Worm (Caenorhabditis elegans) whole organism, mixed stage, embryonic: ENCODE results near the gene Y46G5A.7.

Experiments
- ces-1 ChIP-seq: fragments of 150-350 bp; optimal IDR thresholded peaks from 2 replicates; lab custom pipeline; 2014; ENCODE audit warnings: missing biosample characterization, missing genetic modification reagents, missing genetic modification characterization
- elt-3 ChIP-seq: fragments of 150-350 bp; optimal IDR thresholded peaks from 2 replicates; lab custom pipeline; 2014; ENCODE audit warnings: missing biosample characterization, missing genetic modification characterization
- lin-13 ChIP-seq: fragments of 150-350 bp; optimal IDR thresholded peaks from 2 replicates; lab custom pipeline; 2014; ENCODE audit warnings: missing biosample characterization, missing genetic modification characterization
- mep-1 ChIP-seq: fragments of 150-350 bp; optimal IDR thresholded peaks from 2 replicates; lab custom pipeline; 2017; ENCODE audit warnings: missing biosample characterization, missing genetic modification reagents, missing genetic modification characterization, inconsistent platforms
- nhr-12 ChIP-seq: fragments of 150-350 bp; optimal IDR thresholded peaks from 2 replicates; lab custom pipeline; 2014; ENCODE audit warnings: missing biosample characterization, missing genetic modification characterization
- nhr-237 ChIP-seq: fragments of 150-350 bp; optimal IDR thresholded peaks from 2 replicates; lab custom pipeline; 2014; ENCODE audit warnings: missing biosample characterization, missing genetic modification characterization
- nhr-28 ChIP-seq: fragments of 150-350 bp; optimal IDR thresholded peaks from 2 replicates; lab custom pipeline; 2014; ENCODE audit warnings: missing biosample characterization, missing genetic modification characterization
- snpc-4 ChIP-seq: fragments of 150-350 bp; optimal IDR thresholded peaks from 2 replicates; lab custom pipeline; 2014; ENCODE audit warnings: missing biosample characterization, missing genetic modification characterization
- unc-39 ChIP-seq: fragments of 150-350 bp; optimal IDR thresholded peaks from 2 replicates; lab custom pipeline; 2014; ENCODE audit warnings: missing biosample characterization, missing genetic modification characterization
- unc-62 ChIP-seq: fragments of 150-350 bp; optimal IDR thresholded peaks from 2 replicates; lab custom pipeline; 2014; ENCODE audit warnings: missing biosample characterization, missing genetic modification reagents, missing genetic modification characterization
- ztf-11 ChIP-seq: fragments of 150-350 bp; optimal IDR thresholded peaks from 2 replicates; lab custom pipeline; 2014; ENCODE audit warnings: missing biosample characterization, missing genetic modification characterization

DNA sequence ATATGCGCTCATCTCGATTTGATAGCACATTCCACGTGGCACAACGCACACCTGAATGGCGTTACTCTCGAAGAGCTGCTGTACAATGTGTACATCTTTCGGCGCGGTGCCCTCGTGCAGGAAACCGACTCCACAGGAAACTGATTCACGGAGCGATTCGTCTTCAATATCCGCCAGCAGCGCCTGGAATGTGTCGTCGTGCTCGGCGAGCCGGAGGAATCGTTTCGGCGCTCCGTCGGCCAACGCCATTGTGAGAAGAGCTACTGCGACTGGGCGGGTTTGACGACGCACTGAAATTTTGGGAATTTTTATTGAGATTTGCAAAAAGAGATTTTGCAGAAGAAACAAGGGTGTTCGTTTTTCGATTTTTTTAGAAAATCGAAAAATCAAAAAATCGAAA, 26.2 kb downstream of the Y46G5A.7 start:
- TF ChIP-seq ztf-11 (tag; lab: Kevin White, UChicago), result no peak
- TF ChIP-seq nhr-12 (tag; lab: Kevin White, UChicago), result no peak
- TF ChIP-seq nhr-237, result no peak
- TF ChIP-seq snpc-4 (tag; lab: Kevin White, UChicago), result no peak
- TF ChIP-seq lin-13 (tag; lab: Kevin White, UChicago), result no peak
- no peak for TF ChIP-seq unc-39 (tag; lab: Kevin White, UChicago)
- no peak for TF ChIP-seq elt-3 (tag; lab: Kevin White, UChicago)
- TF ChIP-seq ces-1, result no peak
- no peak for TF ChIP-seq nhr-28
- no peak for TF ChIP-seq unc-62
- TF ChIP-seq mep-1 (tag; lab: Kevin White, UChicago), result no peak
